Fruit fly (Drosophila melanogaster) whole organism, wandering third instar larva: ENCODE data around the gene Acp26Ab.

ENCODE experiments used
- CG9705 ChIP-seq: fragments of 200-800 bp; sonication (Bioruptor generic); optimal IDR thresholded peaks from 2 replicates; lab custom pipeline; 2018; ENCODE audit warnings: missing biosample characterization, mild to moderate bottlenecking, missing genetic modification characterization
- Sp1 ChIP-seq: fragments of 200-800 bp; sonication (Bioruptor generic); optimal IDR thresholded peaks from 3 replicates; lab custom pipeline; 2019; ENCODE audit warnings: missing biosample characterization, mild to moderate bottlenecking, missing genetic modification characterization, moderate library complexity
- Vsx2 ChIP-seq: fragments of 200-300, 225-300 bp; sonication (Bioruptor generic); optimal IDR thresholded peaks from 2 replicates; lab custom pipeline; 2018; ENCODE audit warnings: missing biosample characterization, missing genetic modification characterization; ENCODE audit not compliant: partially characterized antibody
- fru ChIP-seq: fragments of 200-800 bp; sonication (Bioruptor generic); optimal IDR thresholded peaks from 3 replicates; lab custom pipeline; 2016; ENCODE audit warnings: missing biosample characterization, mild to moderate bottlenecking, missing genetic modification characterization
- sage ChIP-seq: fragments of 200-800 bp; sonication (Bioruptor generic); optimal IDR thresholded peaks from 2 replicates; lab custom pipeline; 2016; ENCODE audit warnings: missing biosample characterization, mild to moderate bottlenecking, missing genetic modification characterization

- no peak for TF ChIP-seq CG9705 (GFP tag; lab: Kevin White, UChicago)
- no peak for TF ChIP-seq fru (GFP tag; lab: Kevin White, UChicago)
- TF ChIP-seq Vsx2 (GFP tag; lab: Kevin White, UChicago) = no peak
- TF ChIP-seq sage (GFP tag; lab: Kevin White, UChicago) = no peak
- TF ChIP-seq Sp1 (GFP tag; lab: Kevin White, UChicago) = no peak
Observed at dm6 chr2L:5923603-5924138, 31.0 kb upstream of the Acp26Ab start, which contains the start of gene CG9016.
